Worm (Caenorhabditis elegans): ENCODE measurements around the gene F49E8.6.

- TF ChIP-seq elt-3 (tag; optimal IDR thresholded peaks at IDR 0.05) (peak in 1 of 3 experiments; percentile 9), ama-1 (optimal IDR thresholded peaks at IDR 0.05) (no peak), R02D3.7 (tag; optimal IDR thresholded peaks at IDR 0.05) (peak; percentile 75), fkh-2 (tag; optimal IDR thresholded peaks at IDR 0.05) (no peak), mml-1 (tag; optimal IDR thresholded peaks at IDR 0.05) (no peak), unc-39 (tag; optimal IDR thresholded peaks at IDR 0.05) (no peak), nhr-237 (tag; optimal IDR thresholded peaks at IDR 0.05) (no peak), elt-2 (tag; optimal IDR thresholded peaks at IDR 0.05) (peak; percentile 87), zag-1 (tag; optimal IDR thresholded peaks at IDR 0.05) (no peak), ZK546.5 (tag; optimal IDR thresholded peaks at IDR 0.05) (no peak), pha-4 (tag; optimal IDR thresholded peaks at IDR 0.05) (peak; percentile 86), ztf-4 (tag; optimal IDR thresholded peaks at IDR 0.05) (no peak)
These were observed 46.5 kb downstream of the F49E8.6 start, which contains the start of the genes vdac-1 and R05G6.5 for ce11 chrIV:7507841-7508509.

Data from whole organism, L3 larva.